Fruit fly (Drosophila melanogaster) whole organism, prepupa: ENCODE results near the gene mgr.

Experiments
- CG16779 ChIP-seq: fragments of 200-800 bp; sonication (Bioruptor generic); optimal IDR thresholded peaks from 3 replicates; lab custom pipeline; 2017; ENCODE audit warnings: missing biosample characterization, mild to moderate bottlenecking, missing genetic modification characterization
- CG32006 ChIP-seq: fragments of 200-800 bp; sonication (Bioruptor generic); optimal IDR thresholded peaks from 3 replicates; lab custom pipeline; 2017; ENCODE audit warnings: missing biosample characterization, mild to moderate bottlenecking, missing genetic modification characterization
- CG6163 ChIP-seq: fragments of 200-800 bp; sonication (Bioruptor generic); IDR thresholded peaks from 3 replicates; pipeline ENCODE4 v1.3.6; 2022; ENCODE audit warnings: missing biosample characterization, missing genetic modification characterization
- CG6854 ChIP-seq: fragments of 200-800 bp; sonication (Bioruptor generic); optimal IDR thresholded peaks from 2 replicates; lab custom pipeline; 2017; ENCODE audit warnings: missing biosample characterization, mild to moderate bottlenecking, missing genetic modification characterization
- Ets21C ChIP-seq: fragments of 200-800 bp; sonication (Bioruptor generic); optimal IDR thresholded peaks from 3 replicates; lab custom pipeline; 2016; ENCODE audit warnings: missing biosample characterization, missing genetic modification characterization
- achi ChIP-seq: fragments of 200-800 bp; sonication (Bioruptor generic); optimal IDR thresholded peaks from 3 replicates; lab custom pipeline; 2016; ENCODE audit warnings: missing biosample characterization, missing genetic modification characterization
- pdm3 ChIP-seq: fragments of 200-800 bp; sonication (Bioruptor generic); optimal IDR thresholded peaks from 3 replicates; lab custom pipeline; 2016; ENCODE audit warnings: missing biosample characterization, missing genetic modification characterization

DNA sequence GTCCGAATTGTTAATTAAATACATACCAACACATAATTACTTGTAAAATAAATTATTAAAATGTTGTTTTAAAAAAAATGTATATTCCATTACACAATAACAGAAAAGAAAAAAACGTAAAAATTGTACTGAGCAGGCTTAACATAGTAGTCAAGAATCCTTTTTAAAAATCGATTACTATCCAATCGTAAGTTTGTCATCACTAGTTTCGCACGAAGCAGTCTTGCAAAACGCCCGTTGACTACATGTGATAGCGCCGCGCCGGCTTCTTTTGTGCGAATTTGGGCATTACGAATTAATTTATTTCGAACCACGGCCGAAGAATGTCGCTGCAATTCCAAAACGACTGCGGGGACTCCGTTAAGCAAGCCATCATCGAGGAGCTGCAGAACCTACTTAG, 2.7 kb upstream of the mgr start, which contains the start of gene Ipo9:
- TF ChIP-seq CG16779 (no peak), CG6854 (no peak), CG32006 (GFP tag; lab: Kevin White, UChicago) (no peak), achi (GFP tag; lab: Kevin White, UChicago) (no peak), CG6163 (GFP tag; lab: Robert Waterston, UW) (no peak), pdm3 (GFP tag; lab: Kevin White, UChicago) (no peak), Ets21C (GFP tag; lab: Kevin White, UChicago) (no peak)
